Worm (Caenorhabditis elegans): Measurements from ENCODE around the gene B0524.2.
A peak's percentile ranks its signal among the peaks of the same experiment; 100 is the strongest.

B0524.2 gene

ce11 chrIII:1856175-1856574 is 37.7 kb upstream of the B0524.2 start:
- TF ChIP-seq ceh-19 (GFP tag; optimal IDR thresholded peaks at IDR 0.05) (no peak), dve-1 (tag; optimal IDR thresholded peaks at IDR 0.05) (peak; percentile 61), eyg-1 (tag; optimal IDR thresholded peaks at IDR 0.05) (no peak), unc-55 (GFP tag; optimal IDR thresholded peaks at IDR 0.05) (no peak)

DNA sequence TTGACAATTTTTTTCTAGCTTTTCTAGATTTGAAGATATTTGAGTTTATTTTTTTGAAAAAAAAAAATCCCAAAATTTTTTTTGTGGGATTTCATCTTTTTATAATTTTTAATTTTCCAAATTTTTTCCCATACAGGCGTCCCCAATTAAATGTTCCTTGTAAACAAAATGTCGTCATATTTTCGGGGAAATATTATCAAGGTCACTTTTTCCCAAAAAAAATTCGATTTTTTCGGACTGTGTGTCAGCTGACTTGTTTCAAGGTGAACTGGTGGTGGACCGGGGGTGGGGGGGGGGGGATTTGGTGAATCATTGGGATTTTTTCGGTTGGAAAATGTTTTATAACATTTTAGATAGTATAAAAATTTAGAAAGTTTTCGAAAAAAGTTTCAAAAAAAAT is 37.2 kb upstream of the B0524.2 start:
- no peak for TF ChIP-seq nfya-1 (tag; optimal IDR thresholded peaks at IDR 0.05)
- TF ChIP-seq ceh-9 (tag; optimal IDR thresholded peaks at IDR 0.05): no peak
- TF ChIP-seq dve-1 (tag; optimal IDR thresholded peaks at IDR 0.05): no peak
- TF ChIP-seq fkh-6 (tag; optimal IDR thresholded peaks at IDR 0.05): no peak
- no peak for TF ChIP-seq fkh-10 (GFP tag; optimal IDR thresholded peaks at IDR 0.05)
- TF ChIP-seq sox-2 (GFP tag; IDR thresholded peaks at IDR 0.05): no peak
- TF ChIP-seq hlh-13 (GFP tag; optimal IDR thresholded peaks at IDR 0.05): no peak
- TF ChIP-seq hlh-6 (tag; optimal IDR thresholded peaks at IDR 0.05): no peak
- TF ChIP-seq pag-3 (tag; optimal IDR thresholded peaks at IDR 0.05; ENCODE audit: borderline replicate concordance): no peak
- TF ChIP-seq pros-1 (tag; optimal IDR thresholded peaks at IDR 0.05): no peak
- TF ChIP-seq T23F11.4 (GFP tag; optimal IDR thresholded peaks at IDR 0.05): no peak
- TF ChIP-seq rnt-1 (tag; optimal IDR thresholded peaks at IDR 0.05): no peak
- no peak for TF ChIP-seq ceh-24 (tag; optimal IDR thresholded peaks at IDR 0.05)
- no peak for TF ChIP-seq ceh-48 (tag; optimal IDR thresholded peaks at IDR 0.05)
- TF ChIP-seq pqm-1 (tag; optimal IDR thresholded peaks at IDR 0.05): no peak
- no peak for TF ChIP-seq ceh-6 (GFP tag; optimal IDR thresholded peaks at IDR 0.05)

DNA sequence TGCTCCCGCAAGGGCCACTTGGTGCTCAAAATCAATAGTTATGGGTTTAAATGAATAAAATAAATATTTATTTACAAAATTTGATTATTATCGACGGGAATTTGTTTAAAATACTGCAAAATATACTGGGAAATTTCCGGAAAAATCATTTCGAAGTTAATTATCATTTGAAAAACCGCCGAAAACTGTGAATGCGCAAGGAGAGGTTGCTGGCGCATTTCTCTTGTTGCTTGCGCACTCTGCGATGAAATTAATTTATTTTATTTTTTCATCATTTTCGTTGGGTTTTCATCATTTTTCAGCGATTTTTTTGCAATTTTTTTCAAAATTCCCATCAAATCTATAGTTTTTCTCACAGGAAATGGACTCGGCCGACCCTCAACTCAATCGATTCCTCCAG is 34.3 kb upstream of the B0524.2 start, which contains the start of gene ddp-1:
ddp-1 (plus strand) TSS at position 357 of the 400 bp plus-strand sequence.
- TF ChIP-seq pha-2 (tag; optimal IDR thresholded peaks at IDR 0.05) (peak; percentile 58), ceh-6 (GFP tag; optimal IDR thresholded peaks at IDR 0.05) (peak; percentile 39), pros-1 (tag; optimal IDR thresholded peaks at IDR 0.05) (no peak), ama-1 (optimal IDR thresholded peaks at IDR 0.05) (no peak), hlh-15 (tag; optimal IDR thresholded peaks at IDR 0.05) (peak; percentile 59), mec-3 (tag; optimal IDR thresholded peaks at IDR 0.05; ENCODE audit: borderline replicate concordance) (no peak), elt-2 (tag; optimal IDR thresholded peaks at IDR 0.05) (peak; percentile 86), npax-4 (tag; optimal IDR thresholded peaks at IDR 0.05) (peak; percentile 55), sdc-2 (tag; optimal IDR thresholded peaks at IDR 0.05) (peak; percentile 28), ahr-1 (tag; optimal IDR thresholded peaks at IDR 0.05) (no peak), lim-6 (tag; optimal IDR thresholded peaks at IDR 0.05) (peak; percentile 15), ttx-3 (tag; optimal IDR thresholded peaks at IDR 0.05) (peak; percentile 77), ceh-34 (tag; optimal IDR thresholded peaks at IDR 0.05) (peak; percentile 66), odd-2 (tag; optimal IDR thresholded peaks at IDR 0.05) (no peak), hlh-30 (tag; optimal IDR thresholded peaks at IDR 0.05; ENCODE audit: insufficient read depth) (no peak), ceh-18 (tag; optimal IDR thresholded peaks at IDR 0.05) (peak; percentile 59), lin-11 (tag; optimal IDR thresholded peaks at IDR 0.05) (peak; percentile 47), syd-9 (tag; optimal IDR thresholded peaks at IDR 0.05) (no peak), gmeb-2 (tag; optimal IDR thresholded peaks at IDR 0.05) (peak; percentile 82), tbx-2 (tag; optimal IDR thresholded peaks at IDR 0.05) (peak; percentile 77), eyg-1 (tag; optimal IDR thresholded peaks at IDR 0.05) (peak; percentile 26), ceh-2 (tag; optimal IDR thresholded peaks at IDR 0.05) (peak; percentile 65), unc-42 (tag; optimal IDR thresholded peaks at IDR 0.05) (peak; percentile 93), rnt-1 (tag; optimal IDR thresholded peaks at IDR 0.05) (peak; percentile 52), Y22D7AL.16 (tag; optimal IDR thresholded peaks at IDR 0.05) (peak; percentile 68), C08G9.2 (tag; optimal IDR thresholded peaks at IDR 0.05) (peak; percentile 36), dmd-4 (tag; optimal IDR thresholded peaks at IDR 0.05; ENCODE audit: borderline replicate concordance) (no peak), che-1 (tag; optimal IDR thresholded peaks at IDR 0.05) (peak; percentile 78), elt-4 (tag; optimal IDR thresholded peaks at IDR 0.05) (no peak), nhr-232 (tag; optimal IDR thresholded peaks at IDR 0.05) (no peak), pax-1 (tag; optimal IDR thresholded peaks at IDR 0.05) (no peak), madf-2 (tag; optimal IDR thresholded peaks at IDR 0.05) (peak; percentile 78), nhr-11 (tag; optimal IDR thresholded peaks at IDR 0.05) (no peak), K09A11.1 (tag; optimal IDR thresholded peaks at IDR 0.05; ENCODE audit: insufficient read depth) (peak; percentile 71), ceh-14 (tag; optimal IDR thresholded peaks at IDR 0.05) (peak; percentile 94), fkh-6 (tag; optimal IDR thresholded peaks at IDR 0.05) (peak; percentile 13)

Data from whole organism, late embryonic.